Fruit fly (Drosophila melanogaster) whole organism, embryonic: Measurements from ENCODE around the gene CG5886.
A peak's percentile ranks its signal among the peaks of the same experiment; 100 is the strongest.

Experiments used
- Asciz ChIP-seq: fragments of 200-800 bp; sonication (Bioruptor generic); optimal IDR thresholded peaks from 2 replicates; lab custom pipeline; 2017; ENCODE audit warnings: missing biosample characterization, mild to moderate bottlenecking, missing genetic modification characterization, missing genetic modification reagents
- CG10274 ChIP-seq: fragments of 200-800 bp; sonication (Bioruptor generic); optimal IDR thresholded peaks from 3 replicates; lab custom pipeline; 2017; ENCODE audit warnings: missing biosample characterization, mild to moderate bottlenecking, missing genetic modification characterization
- CG13287 ChIP-seq: fragments of 200-800 bp; sonication (Bioruptor generic); IDR thresholded peaks from 2 replicates; pipeline ENCODE4 v1.3.6; 2022; ENCODE audit warnings: missing biosample characterization, missing genetic modification characterization; ENCODE audit not compliant: partially characterized antibody
- CG14441 ChIP-seq: fragments of 200-800 bp; sonication (Bioruptor generic); IDR thresholded peaks from 2 replicates; pipeline ENCODE4 v1.3.6; 2022; ENCODE audit warnings: missing biosample characterization, missing genetic modification characterization
- CG14667 ChIP-seq: fragments of 200-800 bp; sonication (Bioruptor generic); IDR thresholded peaks from 2 replicates; pipeline ENCODE4 v1.3.6; 2022; ENCODE audit warnings: missing biosample characterization, missing genetic modification characterization
- CG14965 ChIP-seq: fragments of 200-800 bp; sonication (Bioruptor generic); optimal IDR thresholded peaks from 2 replicates; lab custom pipeline; 2016; ENCODE audit warnings: missing biosample characterization, missing genetic modification characterization, borderline replicate concordance
- CG15601 ChIP-seq: fragments of 200-800 bp; sonication (Bioruptor generic); optimal IDR thresholded peaks from 3 replicates; lab custom pipeline; 2019; ENCODE audit warnings: missing biosample characterization, mild to moderate bottlenecking, missing genetic modification characterization, moderate library complexity
- CG15696 ChIP-seq: fragments of 200-800 bp; sonication (Bioruptor generic); optimal IDR thresholded peaks from 2 replicates; lab custom pipeline; 2019; ENCODE audit warnings: missing biosample characterization, mild to moderate bottlenecking, missing genetic modification characterization, moderate library complexity
- CG32532 ChIP-seq: fragments of 200-800 bp; sonication (Bioruptor generic); IDR thresholded peaks from 2 replicates; pipeline ENCODE4 v1.3.6; 2022; ENCODE audit warnings: missing biosample characterization, missing genetic modification characterization
- CG32772 ChIP-seq: fragments of 200-800 bp; sonication (Bioruptor generic); IDR thresholded peaks from 2 replicates; pipeline ENCODE4 v1.3.6; 2022; ENCODE audit warnings: missing biosample characterization, missing genetic modification characterization
- CG3407 ChIP-seq: fragments of 200-800 bp; sonication (Bioruptor generic); optimal IDR thresholded peaks from 2 replicates; lab custom pipeline; 2018; ENCODE audit warnings: missing biosample characterization, mild to moderate bottlenecking, missing genetic modification characterization
- CG3838 ChIP-seq: fragments of 200-800 bp; sonication (Bioruptor generic); optimal IDR thresholded peaks from 3 replicates; lab custom pipeline; 2016; ENCODE audit warnings: missing biosample characterization, missing genetic modification characterization
- CG4404 ChIP-seq: fragments of 200-800 bp; sonication (Bioruptor generic); IDR thresholded peaks from 2 replicates; pipeline ENCODE4 v1.3.6; 2022; ENCODE audit warnings: missing biosample characterization, missing genetic modification characterization
- CG4424 ChIP-seq: fragments of 200-800 bp; sonication (Bioruptor generic); optimal IDR thresholded peaks from 3 replicates; lab custom pipeline; 2016; ENCODE audit warnings: missing biosample characterization, missing genetic modification characterization
- CG6683 ChIP-seq: fragments of 200-800 bp; sonication (Bioruptor generic); optimal IDR thresholded peaks from 2 replicates; lab custom pipeline; 2017; ENCODE audit warnings: missing biosample characterization, mild to moderate bottlenecking, missing genetic modification characterization, missing genetic modification reagents
- CG8281 ChIP-seq: fragments of 200-800 bp; sonication (Bioruptor generic); optimal IDR thresholded peaks from 2 replicates; lab custom pipeline; 2018; ENCODE audit warnings: missing biosample characterization, mild to moderate bottlenecking, missing genetic modification characterization, moderate library complexity
- CkIIα-i1 ChIP-seq: fragments of 200-800 bp; sonication (Bioruptor generic); IDR thresholded peaks from 2 replicates; pipeline ENCODE4 v1.3.6; 2022; ENCODE audit warnings: missing biosample characterization, missing genetic modification characterization
- Eip74EF ChIP-seq, 2 experiments: fragments of 200-800 bp in 1 of 2; fragments of >200 bp in 1 of 2; sonication (Bioruptor generic) in 1 of 2; optimal IDR thresholded peaks; 2 replicates each; lab custom pipeline; 2017 to 2019; ENCODE audit warnings: missing biosample characterization in 2 of 2, missing genetic modification characterization in 2 of 2, mild to moderate bottlenecking in 1 of 2, moderate library complexity in 1 of 2
- Hr3 ChIP-seq: fragments of 200-800 bp; sonication (Bioruptor generic); optimal IDR thresholded peaks from 3 replicates; lab custom pipeline; 2016; ENCODE audit warnings: missing biosample characterization, missing genetic modification characterization
- Mes4 ChIP-seq: fragments of 200-800 bp; sonication (Bioruptor generic); optimal IDR thresholded peaks from 2 replicates; lab custom pipeline; 2016; ENCODE audit warnings: missing biosample characterization, missing genetic modification characterization
- Optix ChIP-seq: fragments of 200-800 bp; sonication (Bioruptor generic); IDR thresholded peaks from 3 replicates; pipeline ENCODE4 v1.3.6; 2022; ENCODE audit warnings: missing biosample characterization, missing genetic modification characterization
- Ptx1 ChIP-seq: fragments of 200-800 bp; sonication (Bioruptor generic); IDR thresholded peaks from 2 replicates; pipeline ENCODE4 v1.3.6; 2022; ENCODE audit warnings: missing biosample characterization, missing genetic modification characterization
- Ravus ChIP-seq: fragments of 200-800 bp; sonication (Bioruptor generic); IDR thresholded peaks from 2 replicates; pipeline ENCODE4 v1.3.6; 2022; ENCODE audit warnings: missing biosample characterization, missing genetic modification characterization
- Sin3A ChIP-seq: fragments of >200 bp; optimal IDR thresholded peaks from 2 replicates; lab custom pipeline; 2018
- Sry-δ ChIP-seq: fragments of 200-800 bp; sonication (Bioruptor generic); optimal IDR thresholded peaks from 2 replicates; lab custom pipeline; 2016; ENCODE audit warnings: missing biosample characterization, missing genetic modification characterization
- ab ChIP-seq: fragments of 200-800 bp; sonication (Bioruptor generic); optimal IDR thresholded peaks from 2 replicates; lab custom pipeline; 2016; ENCODE audit warnings: missing biosample characterization, missing genetic modification characterization
- ara ChIP-seq: fragments of 200-800 bp; sonication (Bioruptor generic); IDR thresholded peaks from 2 replicates; pipeline ENCODE4 v1.3.6; 2022; ENCODE audit warnings: missing biosample characterization, missing genetic modification characterization
- ash1 ChIP-seq: fragments of 200-800 bp; sonication (Bioruptor generic); optimal IDR thresholded peaks from 2 replicates; lab custom pipeline; 2018; ENCODE audit warnings: missing biosample characterization, mild to moderate bottlenecking, missing genetic modification characterization
- ato ChIP-seq: fragments of 200-800 bp; sonication (Bioruptor generic); IDR thresholded peaks from 2 replicates; pipeline ENCODE4 v1.3.6; 2022; ENCODE audit warnings: missing biosample characterization, missing genetic modification characterization; ENCODE audit not compliant: partially characterized antibody
- cato ChIP-seq: fragments of 200-800 bp; sonication (Bioruptor generic); optimal IDR thresholded peaks from 2 replicates; lab custom pipeline; 2016; ENCODE audit warnings: missing biosample characterization, missing genetic modification characterization, borderline replicate concordance
- ci ChIP-seq: fragments of 200-800 bp; sonication (Bioruptor generic); IDR thresholded peaks from 3 replicates; pipeline ENCODE4 v1.3.6; 2022; ENCODE audit warnings: missing biosample characterization, missing genetic modification characterization
- crol ChIP-seq: fragments of 200-800 bp; sonication (Bioruptor generic); IDR thresholded peaks from 2 replicates; pipeline ENCODE4 v1.3.6; 2022; ENCODE audit warnings: missing biosample characterization, missing genetic modification characterization
- crp ChIP-seq, 2 experiments: fragments of 200-800 bp; sonication (Bioruptor generic); optimal IDR thresholded peaks; 2 replicates in 1 of 2; 3 replicates in 1 of 2; lab custom pipeline; 2017; ENCODE audit warnings: missing biosample characterization in 2 of 2, missing genetic modification characterization in 2 of 2, mild to moderate bottlenecking in 1 of 2, moderate library complexity in 1 of 2
- da ChIP-seq: fragments of 200-800 bp; sonication (Bioruptor generic); optimal IDR thresholded peaks from 2 replicates; lab custom pipeline; 2016; ENCODE audit warnings: missing biosample characterization, missing genetic modification characterization
- disco-r ChIP-seq: fragments of 200-800 bp; sonication (Bioruptor generic); optimal IDR thresholded peaks from 2 replicates; lab custom pipeline; 2016; ENCODE audit warnings: missing biosample characterization, missing genetic modification characterization
- ham ChIP-seq: fragments of 200-800 bp; sonication (Bioruptor generic); IDR thresholded peaks from 2 replicates; pipeline ENCODE4 v1.3.6; 2022; ENCODE audit warnings: missing biosample characterization, missing genetic modification characterization
- hb ChIP-seq: fragments of 200-800 bp; sonication (Bioruptor generic); IDR thresholded peaks from 3 replicates; pipeline ENCODE4 v1.3.6; 2022; ENCODE audit warnings: missing biosample characterization, missing genetic modification characterization; ENCODE audit not compliant: partially characterized antibody
- hbn ChIP-seq: fragments of 200-800 bp; sonication (Bioruptor generic); IDR thresholded peaks from 2 replicates; pipeline ENCODE4 v1.3.6; 2022; ENCODE audit warnings: missing biosample characterization, missing genetic modification characterization; ENCODE audit not compliant: partially characterized antibody
- jigr1 ChIP-seq: fragments of 200-800 bp; sonication (Bioruptor generic); IDR thresholded peaks from 3 replicates; pipeline ENCODE4 v1.3.6; 2022; ENCODE audit warnings: missing biosample characterization, missing genetic modification characterization
- jing ChIP-seq: fragments of 200-800 bp; sonication (Bioruptor generic); optimal IDR thresholded peaks from 2 replicates; lab custom pipeline; 2018; ENCODE audit warnings: missing biosample characterization, mild to moderate bottlenecking, missing genetic modification characterization
- lmd ChIP-seq: fragments of 200-800 bp; sonication (Bioruptor generic); IDR thresholded peaks from 2 replicates; pipeline ENCODE4 v1.3.6; 2022; ENCODE audit warnings: missing biosample characterization, missing genetic modification characterization
- nmo ChIP-seq: fragments of 200-800 bp; sonication (Bioruptor generic); optimal IDR thresholded peaks from 2 replicates; lab custom pipeline; 2018; ENCODE audit warnings: missing biosample characterization, mild to moderate bottlenecking, missing genetic modification characterization, moderate library complexity
- pho ChIP-seq: fragments of 200-800 bp; sonication (Bioruptor generic); optimal IDR thresholded peaks from 2 replicates; lab custom pipeline; 2016; ENCODE audit warnings: missing biosample characterization, missing genetic modification characterization
- pzg ChIP-seq: fragments of 200-800 bp; sonication (Bioruptor generic); optimal IDR thresholded peaks from 3 replicates; lab custom pipeline; 2018; ENCODE audit warnings: missing biosample characterization, mild to moderate bottlenecking, missing genetic modification characterization, moderate library complexity
- shn ChIP-seq: fragments of 200-800 bp; sonication (Bioruptor generic); optimal IDR thresholded peaks from 3 replicates; lab custom pipeline; 2016; ENCODE audit warnings: missing biosample characterization, missing genetic modification characterization
- sima ChIP-seq: fragments of 200-800 bp; sonication (Bioruptor generic); optimal IDR thresholded peaks from 2 replicates; lab custom pipeline; 2016; ENCODE audit warnings: missing biosample characterization, missing genetic modification characterization
- ttk ChIP-seq: fragments of 200-800 bp; sonication (Bioruptor generic); IDR thresholded peaks from 2 replicates; pipeline ENCODE4 v2.1.2; 2022; ENCODE audit warnings: missing biosample characterization, missing genetic modification characterization
- tup ChIP-seq: fragments of 200-800 bp; sonication (Bioruptor generic); optimal IDR thresholded peaks from 2 replicates; lab custom pipeline; 2016; ENCODE audit warnings: missing biosample characterization, mild to moderate bottlenecking, missing genetic modification characterization, moderate library complexity
- wdn ChIP-seq: fragments of 200-800 bp; sonication (Bioruptor generic); IDR thresholded peaks from 2 replicates; pipeline ENCODE4 v1.3.6; 2022; ENCODE audit warnings: missing biosample characterization, missing genetic modification characterization
- zfh2 ChIP-seq: fragments of 200-800 bp; sonication (Bioruptor generic); optimal IDR thresholded peaks from 2 replicates; lab custom pipeline; 2016; ENCODE audit warnings: missing biosample characterization, missing genetic modification characterization

The CG5886 gene

dm6 chr3R:25888307-25889075 is 37.1 kb downstream of the CG5886 start, which contains the start of gene Lnk:
Lnk (plus strand) TSS chr3R:25888542.
- TF ChIP-seq sima (GFP tag; lab: Kevin White, UChicago) (no peak), CG6683 (GFP tag; lab: Kevin White, UChicago) (no peak), hb (GFP tag; lab: Robert Waterston, UW) (peak; percentile 83), hbn (GFP tag; lab: Robert Waterston, UW) (peak; percentile 92), CG14965 (GFP tag; lab: Kevin White, UChicago) (no peak), da (no peak), Sin3A (lab: Kevin White, UChicago) (peak; percentile 79), ab (GFP tag; lab: Kevin White, UChicago) (no peak), crol (GFP tag; lab: Robert Waterston, UW) (no peak), disco-r (no peak), CkIIα-i1 (no peak), ci (peak; percentile 61; the same call in 2 of the 3 replicates), Hr3 (GFP tag; lab: Kevin White, UChicago) (no peak), shn (GFP tag; lab: Kevin White, UChicago) (peak; percentile 18), Sry-δ (GFP tag; lab: Kevin White, UChicago) (peak; percentile 99), Ravus (GFP tag; lab: Robert Waterston, UW) (no peak), ash1 (GFP tag; lab: Kevin White, UChicago) (no peak), CG13287 (GFP tag; lab: Robert Waterston, UW) (peak; percentile 91), ato (GFP tag; lab: Robert Waterston, UW) (peak; percentile 88), lmd (no peak), ttk (GFP tag; lab: Robert Waterston, UW) (no peak), CG15696 (tag; lab: Kevin White, UChicago) (no peak), jing (GFP tag; lab: Kevin White, UChicago) (no peak), Mes4 (GFP tag; lab: Kevin White, UChicago) (no peak), ham (GFP tag; lab: Robert Waterston, UW) (no peak), CG4424 (no peak), Eip74EF (GFP tag; optimal IDR thresholded peaks at IDR 0.05; lab: Kevin White, UChicago) (no peak), CG32772 (GFP tag; lab: Robert Waterston, UW) (no peak), tup (no peak), CG10274 (no peak), pho (GFP tag; lab: Kevin White, UChicago) (peak; percentile 26), CG15601 (tag; lab: Kevin White, UChicago) (peak; percentile 33), CG14441 (no peak), nmo (GFP tag; lab: Kevin White, UChicago) (peak; percentile 51), wdn (GFP tag; lab: Robert Waterston, UW) (no peak), CG4404 (GFP tag; lab: Robert Waterston, UW) (no peak), Asciz (GFP tag; lab: Kevin White, UChicago) (no peak), CG14667 (no peak), pzg (GFP tag; lab: Kevin White, UChicago) (peak; percentile 98), CG3838 (GFP tag; lab: Kevin White, UChicago) (no peak), zfh2 (GFP tag; lab: Kevin White, UChicago) (no peak), CG8281 (tag; lab: Kevin White, UChicago) (no peak), Optix (GFP tag; lab: Robert Waterston, UW) (no peak), jigr1 (GFP tag; lab: Robert Waterston, UW) (no peak), CG3407 (no peak), ara (GFP tag; lab: Robert Waterston, UW) (no peak), CG32532 (no peak), cato (GFP tag; lab: Kevin White, UChicago) (no peak), Ptx1 (GFP tag; lab: Robert Waterston, UW) (no peak), crp (GFP tag; optimal IDR thresholded peaks at IDR 0.05; lab: Kevin White, UChicago) (no peak)
